Fruit fly (Drosophila melanogaster) whole organism, embryonic: Measurements from ENCODE around the gene CG16953.

Experiments
- Abd-B ChIP-seq: fragments of 200-800 bp; sonication (Bioruptor generic); optimal IDR thresholded peaks from 2 replicates; lab custom pipeline; 2018; ENCODE audit warnings: missing biosample characterization, mild to moderate bottlenecking, missing genetic modification characterization, moderate library complexity
- BEAF-32 ChIP-seq: fragments of 200-800 bp; sonication (Bioruptor generic); optimal IDR thresholded peaks from 3 replicates; lab custom pipeline; 2017; ENCODE audit warnings: missing biosample characterization, missing genetic modification characterization, mild to moderate bottlenecking, moderate library complexity, missing genetic modification reagents
- Blimp-1 ChIP-seq: fragments of 200-800 bp; sonication (Bioruptor generic); optimal IDR thresholded peaks from 3 replicates; lab custom pipeline; 2018; ENCODE audit warnings: missing biosample characterization, missing genetic modification characterization, mild to moderate bottlenecking, moderate library complexity, missing genetic modification reagents
- CG10431 ChIP-seq: fragments of 200-800 bp; sonication (Bioruptor generic); optimal IDR thresholded peaks from 3 replicates; lab custom pipeline; 2018; ENCODE audit warnings: missing biosample characterization, mild to moderate bottlenecking, missing genetic modification characterization
- CG12659 ChIP-seq: fragments of 200-800 bp; sonication (Bioruptor generic); optimal IDR thresholded peaks from 3 replicates; lab custom pipeline; 2017; ENCODE audit warnings: mild to moderate bottlenecking, missing biosample characterization, missing genetic modification reagents, missing genetic modification characterization
- CG14710 ChIP-seq: fragments of 200-800 bp; sonication (Bioruptor generic); optimal IDR thresholded peaks from 3 replicates; lab custom pipeline; 2019; ENCODE audit warnings: missing biosample characterization, mild to moderate bottlenecking, missing genetic modification characterization, moderate library complexity
- CG15479 ChIP-seq: fragments of 200-800 bp; sonication (Bioruptor generic); optimal IDR thresholded peaks from 3 replicates; lab custom pipeline; 2019; ENCODE audit warnings: missing biosample characterization, mild to moderate bottlenecking, missing genetic modification characterization, moderate library complexity
- CG15601 ChIP-seq: fragments of 200-800 bp; sonication (Bioruptor generic); optimal IDR thresholded peaks from 3 replicates; lab custom pipeline; 2019; ENCODE audit warnings: missing biosample characterization, mild to moderate bottlenecking, missing genetic modification characterization, moderate library complexity
- CG16863 ChIP-seq: fragments of 200-800 bp; sonication (Bioruptor generic); optimal IDR thresholded peaks from 3 replicates; lab custom pipeline; 2016; ENCODE audit warnings: missing biosample characterization, missing genetic modification characterization
- CG17186 ChIP-seq: fragments of 200-800 bp; sonication (Bioruptor generic); optimal IDR thresholded peaks from 3 replicates; lab custom pipeline; 2017; ENCODE audit warnings: missing biosample characterization, missing genetic modification reagents, missing genetic modification characterization
- CG17328 ChIP-seq: fragments of 200-800 bp; sonication (Bioruptor generic); IDR thresholded peaks from 2 replicates; pipeline ENCODE4 v1.3.6; 2022; ENCODE audit warnings: missing biosample characterization, missing genetic modification characterization
- CG17361 ChIP-seq: fragments of 200-800 bp; sonication (Bioruptor generic); IDR thresholded peaks from 3 replicates; pipeline ENCODE4 v1.3.6; 2022; ENCODE audit warnings: missing biosample characterization, missing genetic modification characterization
- CG18599 ChIP-seq: fragments of 200-800 bp; sonication (Bioruptor generic); optimal IDR thresholded peaks from 3 replicates; lab custom pipeline; 2017; ENCODE audit warnings: missing biosample characterization, missing genetic modification characterization, mild to moderate bottlenecking, moderate library complexity, missing genetic modification reagents
- CG2116 ChIP-seq: fragments of 200-800 bp; sonication (Bioruptor generic); optimal IDR thresholded peaks from 3 replicates; lab custom pipeline; 2018; ENCODE audit warnings: missing biosample characterization, mild to moderate bottlenecking, missing genetic modification characterization
- CG33557 ChIP-seq: fragments of 200-800 bp; sonication (Bioruptor generic); optimal IDR thresholded peaks from 2 replicates; lab custom pipeline; 2019; ENCODE audit warnings: missing biosample characterization, mild to moderate bottlenecking, missing genetic modification characterization, moderate library complexity
- CG4617 ChIP-seq: fragments of 200-800 bp; sonication (Bioruptor generic); optimal IDR thresholded peaks from 3 replicates; lab custom pipeline; 2016; ENCODE audit warnings: missing biosample characterization, missing genetic modification characterization, borderline replicate concordance
- CG7745 ChIP-seq: fragments of 200-800 bp; sonication (Bioruptor generic); optimal IDR thresholded peaks from 2 replicates; lab custom pipeline; 2018; ENCODE audit warnings: missing biosample characterization, mild to moderate bottlenecking, missing genetic modification characterization, moderate library complexity
- CG9797 ChIP-seq: fragments of 200-800 bp; sonication (Bioruptor generic); optimal IDR thresholded peaks from 3 replicates; lab custom pipeline; 2018; ENCODE audit warnings: missing biosample characterization, mild to moderate bottlenecking, missing genetic modification characterization
- Dad ChIP-seq: fragments of 200-800 bp; sonication (Bioruptor generic); optimal IDR thresholded peaks from 3 replicates; lab custom pipeline; 2016; ENCODE audit warnings: missing biosample characterization, missing genetic modification characterization
- Dip3 ChIP-seq: fragments of 200-800 bp; sonication (Bioruptor generic); optimal IDR thresholded peaks from 3 replicates; lab custom pipeline; 2016; ENCODE audit warnings: missing biosample characterization, missing genetic modification characterization
- Gug ChIP-seq: fragments of 200-800 bp; sonication (Bioruptor generic); IDR thresholded peaks from 4 replicates; pipeline ENCODE4 v1.3.6; 2022; ENCODE audit warnings: missing biosample characterization, missing genetic modification characterization
- Hsf ChIP-seq: fragments of 200-800 bp; sonication (Bioruptor generic); optimal IDR thresholded peaks from 3 replicates; lab custom pipeline; 2016; ENCODE audit warnings: missing biosample characterization, missing genetic modification characterization
- MESR4 ChIP-seq: fragments of 200-800 bp; sonication (Bioruptor generic); optimal IDR thresholded peaks from 2 replicates; lab custom pipeline; 2018; ENCODE audit warnings: missing biosample characterization, mild to moderate bottlenecking, missing genetic modification characterization, moderate library complexity
- Med ChIP-seq: fragments of 200-800 bp; sonication (Bioruptor generic); peaks from one replicate; lab custom pipeline; 2016; ENCODE audit warnings: missing biosample characterization, missing genetic modification characterization, mild to moderate bottlenecking, inconsistent platforms, moderate library complexity
- Meics ChIP-seq: fragments of 200-800 bp; sonication (Bioruptor generic); optimal IDR thresholded peaks from 2 replicates; lab custom pipeline; 2017; ENCODE audit warnings: missing biosample characterization, mild to moderate bottlenecking, missing genetic modification characterization
- Scr ChIP-seq: fragments of 200-800 bp; sonication (Bioruptor generic); IDR thresholded peaks from 2 replicates; pipeline ENCODE4 v1.3.6; 2022; ENCODE audit warnings: missing biosample characterization, missing genetic modification characterization; ENCODE audit not compliant: partially characterized antibody
- Six4 ChIP-seq: fragments of 200-800 bp; sonication (Bioruptor generic); optimal IDR thresholded peaks from 2 replicates; lab custom pipeline; 2016; ENCODE audit warnings: missing biosample characterization, missing genetic modification characterization
- Sry-δ ChIP-seq: fragments of 200-800 bp; sonication (Bioruptor generic); optimal IDR thresholded peaks from 2 replicates; lab custom pipeline; 2016; ENCODE audit warnings: missing biosample characterization, missing genetic modification characterization
- Usf ChIP-seq: fragments of 200-800 bp; sonication (Bioruptor generic); optimal IDR thresholded peaks from 2 replicates; lab custom pipeline; 2017; ENCODE audit warnings: missing genotype, missing biosample characterization, missing genetic modification characterization
- Xrp1 ChIP-seq: fragments of 200-800 bp; sonication (Bioruptor generic); IDR thresholded peaks from 2 replicates; pipeline ENCODE4 v1.3.6; 2022; ENCODE audit warnings: missing biosample characterization, missing genetic modification characterization
- YL-1 ChIP-seq: fragments of 200-800 bp; sonication (Bioruptor generic); optimal IDR thresholded peaks from 3 replicates; lab custom pipeline; 2017; ENCODE audit warnings: missing biosample characterization, mild to moderate bottlenecking, missing genetic modification characterization
- bbx ChIP-seq: fragments of 200-800 bp; sonication (Bioruptor generic); IDR thresholded peaks from 2 replicates; pipeline ENCODE4 v1.3.6; 2022; ENCODE audit warnings: missing biosample characterization, missing genetic modification characterization; ENCODE audit not compliant: partially characterized antibody
- bsh ChIP-seq, 2 experiments: fragments of 200-800 bp; sonication (Bioruptor generic); optimal IDR thresholded peaks; 2 replicates each; lab custom pipeline; 2017 to 2018; ENCODE audit warnings: mild to moderate bottlenecking in 2 of 2, missing biosample characterization in 2 of 2, missing genetic modification characterization in 2 of 2, moderate library complexity in 1 of 2
- cg ChIP-seq: fragments of 200-800 bp; sonication (Bioruptor generic); optimal IDR thresholded peaks from 3 replicates; lab custom pipeline; 2019; ENCODE audit warnings: missing biosample characterization, mild to moderate bottlenecking, missing genetic modification characterization, moderate library complexity
- crol ChIP-seq: fragments of 200-800 bp; sonication (Bioruptor generic); IDR thresholded peaks from 2 replicates; pipeline ENCODE4 v1.3.6; 2022; ENCODE audit warnings: missing biosample characterization, missing genetic modification characterization
- fd3F ChIP-seq: fragments of 200-800 bp; sonication (Bioruptor generic); optimal IDR thresholded peaks from 2 replicates; lab custom pipeline; 2018; ENCODE audit warnings: missing biosample characterization, mild to moderate bottlenecking, missing genetic modification characterization, moderate library complexity
- ftz-f1 ChIP-seq: fragments of 200-800 bp; sonication (Bioruptor generic); optimal IDR thresholded peaks from 2 replicates; lab custom pipeline; 2016; ENCODE audit warnings: missing biosample characterization, missing genetic modification characterization
- gem ChIP-seq: fragments of 200-800 bp; sonication (Bioruptor generic); optimal IDR thresholded peaks from 2 replicates; lab custom pipeline; 2019; ENCODE audit warnings: missing biosample characterization, mild to moderate bottlenecking, missing genetic modification characterization, moderate library complexity
- grau ChIP-seq: fragments of 200-800 bp; optimal IDR thresholded peaks from 3 replicates; lab custom pipeline; 2019; ENCODE audit warnings: missing biosample characterization, mild to moderate bottlenecking, missing genetic modification characterization, moderate library complexity
- ind ChIP-seq: fragments of 200-800 bp; sonication (Bioruptor generic); optimal IDR thresholded peaks from 3 replicates; lab custom pipeline; 2016; ENCODE audit warnings: missing biosample characterization, missing genetic modification characterization
- jing ChIP-seq: fragments of 200-800 bp; sonication (Bioruptor generic); optimal IDR thresholded peaks from 2 replicates; lab custom pipeline; 2018; ENCODE audit warnings: missing biosample characterization, mild to moderate bottlenecking, missing genetic modification characterization
- kni ChIP-seq: fragments of 200-800 bp; sonication (Bioruptor generic); optimal IDR thresholded peaks from 3 replicates; lab custom pipeline; 2017; ENCODE audit warnings: mild to moderate bottlenecking, missing biosample characterization, missing genetic modification reagents, missing genetic modification characterization
- lola ChIP-seq, 3 experiments: fragments of >200 bp in 2 of 3; fragments of 200-800 bp in 1 of 3; sonication (Bioruptor generic) in 1 of 3; optimal IDR thresholded peaks; 2 replicates each; lab custom pipeline; 2017 to 2019; ENCODE audit warnings: missing biosample characterization in 3 of 3, missing genetic modification characterization in 3 of 3, mild to moderate bottlenecking in 1 of 3, moderate library complexity in 1 of 3
- nom ChIP-seq: fragments of 200-800 bp; sonication (Bioruptor generic); optimal IDR thresholded peaks from 2 replicates; lab custom pipeline; 2017; ENCODE audit warnings: missing biosample characterization, missing genetic modification characterization, mild to moderate bottlenecking, moderate library complexity, missing genetic modification reagents
- pzg ChIP-seq: fragments of 200-800 bp; sonication (Bioruptor generic); optimal IDR thresholded peaks from 3 replicates; lab custom pipeline; 2018; ENCODE audit warnings: missing biosample characterization, mild to moderate bottlenecking, missing genetic modification characterization, moderate library complexity
- sim ChIP-seq: fragments of 200-800 bp; sonication (Bioruptor generic); IDR thresholded peaks from 2 replicates; pipeline ENCODE4 v1.3.6; 2022; ENCODE audit warnings: missing biosample characterization, missing genetic modification characterization
- stwl ChIP-seq: fragments of 200-800 bp; sonication (Bioruptor generic); optimal IDR thresholded peaks from 3 replicates; lab custom pipeline; 2018; ENCODE audit warnings: missing biosample characterization, mild to moderate bottlenecking, missing genetic modification characterization, moderate library complexity
- sug ChIP-seq: fragments of 200-800 bp; optimal IDR thresholded peaks from 2 replicates; lab custom pipeline; 2019; ENCODE audit warnings: missing biosample characterization, mild to moderate bottlenecking, missing genetic modification characterization, moderate library complexity
- tap ChIP-seq: fragments of 200-800 bp; optimal IDR thresholded peaks from 3 replicates; lab custom pipeline; 2019; ENCODE audit warnings: missing biosample characterization, mild to moderate bottlenecking, missing genetic modification characterization, moderate library complexity
- wor ChIP-seq: fragments of 200-800 bp; sonication (Bioruptor generic); IDR thresholded peaks from 2 replicates; pipeline ENCODE4 v1.3.6; 2022; ENCODE audit warnings: missing biosample characterization, missing genetic modification characterization

CG16953 gene

DNA sequence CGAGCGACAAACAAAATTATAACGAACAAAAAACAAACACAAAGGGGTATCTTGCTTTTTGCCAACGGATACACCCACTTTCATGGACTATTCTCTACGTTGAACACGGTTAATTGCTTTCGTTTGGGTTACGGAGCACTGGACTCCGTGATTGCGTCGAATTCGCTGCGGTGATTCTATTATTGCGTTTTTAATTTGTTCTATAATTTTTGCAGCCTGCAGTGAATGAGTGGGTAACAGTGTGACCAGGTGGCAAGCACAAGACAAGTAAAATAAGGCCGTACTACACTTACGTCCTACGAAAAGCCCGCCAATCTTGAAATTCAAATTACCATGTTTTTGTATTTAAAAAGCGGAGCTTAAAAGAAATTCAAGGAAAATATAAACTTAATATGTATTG is at the start of gene CG16953:
Gene CG16953 (minus strand): TSS at position 268 of the 400 bp plus-strand sequence.
- TF ChIP-seq sug (tag; lab: Kevin White, UChicago) (peak; percentile 1), Scr (GFP tag; lab: Robert Waterston, UW) (no peak), Dad (GFP tag; lab: Kevin White, UChicago) (no peak), CG18599 (GFP tag; lab: Kevin White, UChicago) (no peak), stwl (peak; percentile 46), MESR4 (GFP tag; lab: Kevin White, UChicago) (peak; percentile 89), kni (no peak), bbx (GFP tag; lab: Robert Waterston, UW) (peak; percentile 32; the same call in 1 of the 2 replicates), BEAF-32 (peak; percentile 21), CG16863 (GFP tag; lab: Kevin White, UChicago) (no peak), cg (GFP tag; lab: Kevin White, UChicago) (peak; percentile 2), jing (GFP tag; lab: Kevin White, UChicago) (no peak), lola (GFP tag; optimal IDR thresholded peaks at IDR 0.05; lab: Kevin White, UChicago) (no peak), ftz-f1 (no peak), CG33557 (GFP tag; lab: Kevin White, UChicago) (no peak), CG7745 (tag; lab: Kevin White, UChicago) (peak; percentile 6), CG17361 (GFP tag; lab: Robert Waterston, UW) (no peak), YL-1 (GFP tag; lab: Kevin White, UChicago) (peak; percentile 54), sim (no peak), ind (GFP tag; lab: Kevin White, UChicago) (no peak), CG12659 (GFP tag; lab: Kevin White, UChicago) (peak; percentile 41), bsh (GFP tag; optimal IDR thresholded peaks at IDR 0.05; lab: Kevin White, UChicago) (no peak), Abd-B (GFP tag; lab: Kevin White, UChicago) (no peak), gem (tag; lab: Kevin White, UChicago) (no peak), Gug (no peak), Meics (GFP tag; lab: Kevin White, UChicago) (no peak), Med (peak; percentile 43), Xrp1 (GFP tag; lab: Robert Waterston, UW) (no peak), grau (tag; lab: Kevin White, UChicago) (peak; percentile 2), CG17328 (GFP tag; lab: Robert Waterston, UW) (no peak), CG2116 (GFP tag; lab: Kevin White, UChicago) (peak; percentile 15), tap (tag; lab: Kevin White, UChicago) (no peak), fd3F (no peak), CG9797 (GFP tag; lab: Kevin White, UChicago) (peak; percentile 79), CG10431 (no peak), Hsf (GFP tag; lab: Kevin White, UChicago) (no peak), CG17186 (GFP tag; lab: Kevin White, UChicago) (no peak), Blimp-1 (no peak), Usf (GFP tag; lab: Kevin White, UChicago) (no peak), nom (GFP tag; lab: Kevin White, UChicago) (peak; percentile 10), pzg (GFP tag; lab: Kevin White, UChicago) (peak; percentile 64), Six4 (GFP tag; lab: Kevin White, UChicago) (no peak), CG14710 (peak; percentile 24), CG4617 (peak; percentile 81), Dip3 (GFP tag; lab: Kevin White, UChicago) (no peak), wor (no peak), CG15479 (GFP tag; lab: Kevin White, UChicago) (no peak), CG15601 (tag; lab: Kevin White, UChicago) (no peak), Sry-δ (GFP tag; lab: Kevin White, UChicago) (peak; percentile 21), crol (GFP tag; lab: Robert Waterston, UW) (peak; percentile 20; the same call in 1 of the 2 replicates)
